Worm (Caenorhabditis elegans): ENCODE data around the gene F57G8.7.

The F57G8.7 gene

DNA sequence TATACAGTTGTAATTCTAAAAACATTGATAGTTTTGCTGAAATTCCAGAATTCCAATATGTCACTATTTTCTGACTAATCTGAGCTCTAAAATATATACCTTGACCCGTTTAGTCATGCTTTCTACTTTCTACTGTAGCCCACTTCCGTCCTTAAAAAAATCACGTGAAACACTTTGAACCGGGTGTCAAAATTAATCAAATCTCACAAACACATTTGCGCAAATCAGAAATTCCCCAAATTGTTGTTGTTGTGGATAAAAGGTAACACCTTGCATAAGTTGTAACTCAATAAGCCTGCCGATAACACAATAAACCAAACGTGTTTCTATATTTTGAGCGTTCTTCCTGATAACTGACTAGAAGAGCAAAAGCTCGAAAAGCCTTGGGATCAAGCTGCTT, 21.7 kb upstream of the F57G8.7 start, which contains the start of gene srxa-7:
srxa-7 (plus strand) TSS at position 301 of the 400 bp plus-strand sequence.
- TF ChIP-seq sup-37 (GFP tag; optimal IDR thresholded peaks at IDR 0.05) (no peak), fkh-10 (GFP tag; optimal IDR thresholded peaks at IDR 0.05) (no peak), unc-62 (GFP tag; optimal IDR thresholded peaks at IDR 0.05) (no peak), efl-3 (GFP tag; optimal IDR thresholded peaks at IDR 0.05) (no peak), nhr-12 (tag; optimal IDR thresholded peaks at IDR 0.05) (no peak), fos-1 (tag; optimal IDR thresholded peaks at IDR 0.05) (no peak), vab-15 (tag; optimal IDR thresholded peaks at IDR 0.05) (no peak)

DNA sequence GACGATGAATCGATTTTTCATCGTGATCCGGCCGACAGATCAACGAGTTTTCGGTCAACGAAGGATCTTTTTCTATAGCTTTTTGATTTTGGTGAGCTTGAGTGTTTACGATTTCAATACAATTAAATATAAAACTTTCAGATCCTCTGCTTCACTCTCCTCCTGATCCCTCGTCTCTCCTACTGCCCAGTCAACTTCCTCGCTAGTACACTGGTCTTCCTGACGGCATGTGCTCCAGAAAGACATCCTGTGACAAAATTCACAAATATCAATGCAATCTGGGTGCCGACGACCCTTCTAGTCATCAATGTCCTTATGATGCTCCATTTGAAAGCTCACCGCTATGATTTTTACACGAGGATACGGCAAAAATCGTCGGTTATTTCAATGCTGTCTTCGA, 20.6 kb upstream of the F57G8.7 start:
- no peak for TF ChIP-seq aly-2 (tag; optimal IDR thresholded peaks at IDR 0.05)
- no peak for TF ChIP-seq unc-98 (GFP tag; IDR thresholded peaks at IDR 0.05)
- TF ChIP-seq elt-3 (tag; optimal IDR thresholded peaks at IDR 0.05), result no peak
- no peak for TF ChIP-seq ceh-82 (tag; optimal IDR thresholded peaks at IDR 0.05)
- no peak for TF ChIP-seq fkh-8 (tag; optimal IDR thresholded peaks at IDR 0.05)
- no peak for TF ChIP-seq hlh-4 (tag; optimal IDR thresholded peaks at IDR 0.05)
- no peak for TF ChIP-seq aha-1 (tag; optimal IDR thresholded peaks at IDR 0.05)
- no peak for TF ChIP-seq sox-4 (tag; optimal IDR thresholded peaks at IDR 0.05)
- no peak for TF ChIP-seq swsn-7 (tag; optimal IDR thresholded peaks at IDR 0.05)
- TF ChIP-seq skn-1 (tag; optimal IDR thresholded peaks at IDR 0.05), result no peak
- no peak for TF ChIP-seq xbp-1 (tag; optimal IDR thresholded peaks at IDR 0.05)
- TF ChIP-seq sptf-1 (tag; optimal IDR thresholded peaks at IDR 0.05), result no peak
- TF ChIP-seq ces-1 (GFP tag; optimal IDR thresholded peaks at IDR 0.05), result no peak
- TF ChIP-seq ceh-8 (GFP tag; optimal IDR thresholded peaks at IDR 0.05), result no peak
- TF ChIP-seq lin-13 (GFP tag; optimal IDR thresholded peaks at IDR 0.05), result no peak
- no peak for TF ChIP-seq elt-2 (tag; optimal IDR thresholded peaks at IDR 0.05)
- TF ChIP-seq dsc-1 (tag; optimal IDR thresholded peaks at IDR 0.05), result no peak
- TF ChIP-seq nhr-77 (tag; optimal IDR thresholded peaks at IDR 0.05), result no peak

DNA sequence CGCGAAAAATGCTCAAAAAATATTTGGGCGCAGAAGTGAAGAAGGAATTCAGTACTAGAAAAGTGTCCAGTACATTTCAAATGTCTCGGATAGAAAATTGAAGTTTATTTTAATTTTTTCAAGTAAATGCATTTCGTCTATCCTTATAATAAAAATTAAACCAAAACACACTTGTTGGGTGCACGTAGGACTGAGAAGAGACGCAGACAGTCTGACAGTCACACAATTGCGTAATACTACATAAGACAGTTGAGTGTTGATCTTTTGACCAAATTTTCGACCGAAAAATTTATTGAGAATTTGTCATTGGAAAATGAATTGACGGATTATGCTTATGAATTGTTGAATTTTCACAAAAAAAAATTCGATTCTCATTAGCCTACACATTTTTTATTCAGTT, 19.4 kb upstream of the F57G8.7 start, which contains the start of gene oac-7:
oac-7 (plus strand) TSS at position 283 of the 400 bp plus-strand sequence.
- TF ChIP-seq grh-1 (GFP tag; IDR thresholded peaks at IDR 0.05), result no peak
- peak in 1 of 2 experiments; percentile 13 for TF ChIP-seq efl-1 (optimal IDR thresholded peaks at IDR 0.05)
- TF ChIP-seq efl-1 (GFP tag; optimal IDR thresholded peaks at IDR 0.05 in 1 of 2), result no peak
- TF ChIP-seq pax-3 (tag; optimal IDR thresholded peaks at IDR 0.05), result no peak
- peak; percentile 4 for TF ChIP-seq blmp-1 (tag; optimal IDR thresholded peaks at IDR 0.05)
- peak; percentile 66 for TF ChIP-seq nhr-71 (tag; optimal IDR thresholded peaks at IDR 0.05)
- TF ChIP-seq skn-1 (tag; optimal IDR thresholded peaks at IDR 0.05), result peak; percentile 5
- TF ChIP-seq nhr-20 (tag; optimal IDR thresholded peaks at IDR 0.05), result no peak
- peak; percentile 45 for TF ChIP-seq nhr-85 (tag)

DNA sequence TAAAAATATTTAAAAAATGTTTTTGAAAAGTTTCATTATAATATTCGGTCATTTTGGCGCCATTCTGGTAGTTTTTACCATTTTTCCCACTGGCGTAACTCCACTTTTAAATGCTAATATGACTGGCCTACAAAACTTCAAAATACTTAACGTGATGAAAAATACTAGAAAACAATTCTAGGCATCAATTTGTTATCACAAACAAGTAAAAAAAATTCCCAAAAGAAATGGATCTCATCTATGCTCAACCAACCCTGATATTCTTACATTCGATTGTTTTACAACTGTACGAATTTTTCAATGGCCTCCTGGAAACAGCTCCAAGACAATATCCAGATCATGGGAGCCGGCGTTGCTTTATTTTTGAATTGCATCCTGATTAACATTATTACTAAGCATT, 13.9 kb upstream of the F57G8.7 start, which contains the start of gene str-214:
str-214 (plus strand) TSS at position 301 of the 400 bp plus-strand sequence.
- TF ChIP-seq efl-3 (GFP tag; optimal IDR thresholded peaks at IDR 0.05), result no peak
- TF ChIP-seq irx-1 (tag; optimal IDR thresholded peaks at IDR 0.05), result no peak
- TF ChIP-seq isw-1 (GFP tag; IDR thresholded peaks at IDR 0.05), result no peak
- TF ChIP-seq rnt-1 (tag; optimal IDR thresholded peaks at IDR 0.05), result no peak
- no peak for TF ChIP-seq pag-3 (tag; optimal IDR thresholded peaks at IDR 0.05; ENCODE audit: borderline replicate concordance, insufficient read depth)
- TF ChIP-seq hlh-17 (GFP tag; optimal IDR thresholded peaks at IDR 0.05; ENCODE audit: borderline replicate concordance), result no peak
- no peak for TF ChIP-seq C16A3.4 (tag; optimal IDR thresholded peaks at IDR 0.05)
- no peak for TF ChIP-seq snpc-4 (tag; optimal IDR thresholded peaks at IDR 0.05)
- no peak for TF ChIP-seq sptf-1 (tag; optimal IDR thresholded peaks at IDR 0.05)
- TF ChIP-seq jun-1 (tag; optimal IDR thresholded peaks at IDR 0.05), result no peak
- TF ChIP-seq unc-62 (GFP tag; optimal IDR thresholded peaks at IDR 0.05), result no peak
- no peak for TF ChIP-seq lsy-2 (tag; optimal IDR thresholded peaks at IDR 0.05)
- no peak for TF ChIP-seq fkh-8 (tag; optimal IDR thresholded peaks at IDR 0.05)
- TF ChIP-seq nhr-71 (tag; optimal IDR thresholded peaks at IDR 0.05), result no peak
- TF ChIP-seq tlp-1 (tag; optimal IDR thresholded peaks at IDR 0.05), result no peak
- no peak for TF ChIP-seq mef-2 (tag; optimal IDR thresholded peaks at IDR 0.05)
- no peak for TF ChIP-seq hlh-4 (tag; optimal IDR thresholded peaks at IDR 0.05)
- no peak for TF ChIP-seq blmp-1 (tag; optimal IDR thresholded peaks at IDR 0.05)
- TF ChIP-seq fos-1 (tag; optimal IDR thresholded peaks at IDR 0.05), result no peak
- TF ChIP-seq nhr-20 (tag; optimal IDR thresholded peaks at IDR 0.05), result no peak

Data from whole organism, L1 larva.